Worm (Caenorhabditis elegans): ENCODE data around the gene rsp-8.

rsp-8 gene

ce11 chrIII:11825654-11826053, 564 bp upstream of the rsp-8 start (continued):
- TF ChIP-seq tbx-9 (tag; optimal IDR thresholded peaks at IDR 0.05; ENCODE audit: borderline replicate concordance) (no peak), pha-4 (tag; optimal IDR thresholded peaks at IDR 0.05) (no peak), ama-1 (optimal IDR thresholded peaks at IDR 0.05) (no peak), ama-1 (GFP tag; optimal IDR thresholded peaks at IDR 0.05) (no peak), C06A6.2 (GFP tag; conservative IDR thresholded peaks at IDR 0.05) (no peak), sdz-38 (tag; optimal IDR thresholded peaks at IDR 0.05) (no peak), F39B2.1 (GFP tag; IDR thresholded peaks at IDR 0.05) (no peak), dpl-1 (GFP tag; optimal IDR thresholded peaks at IDR 0.05) (peak; percentile 8), Y56A3A.18 (GFP tag; IDR thresholded peaks at IDR 0.05) (no peak), chd-7 (tag; optimal IDR thresholded peaks at IDR 0.05) (no peak), B0261.1 (tag; optimal IDR thresholded peaks at IDR 0.05) (no peak), rec-8 (tag; optimal IDR thresholded peaks at IDR 0.05) (no peak), rpc-1 (optimal IDR thresholded peaks at IDR 0.05) (no peak), rpc-1 (tag; optimal IDR thresholded peaks at IDR 0.05) (no peak), K12H6.12 (tag; optimal IDR thresholded peaks at IDR 0.05) (peak; percentile 62), snpc-1.3 (tag; optimal IDR thresholded peaks at IDR 0.05; ENCODE audit: insufficient read depth) (no peak), dox-1 (GFP tag; IDR thresholded peaks at IDR 0.05) (peak; percentile 50; the same call in 1 of the 2 replicates), let-526 (GFP tag; IDR thresholded peaks at IDR 0.05) (no peak), tbp1 (GFP tag; optimal IDR thresholded peaks at IDR 0.05) (peak; percentile 46), F57C9.4 (tag; optimal IDR thresholded peaks at IDR 0.05) (no peak), efl-1 (GFP tag; optimal IDR thresholded peaks at IDR 0.05) (peak; percentile 63), ets-4 (GFP tag; optimal IDR thresholded peaks at IDR 0.05) (no peak), ztf-18 (tag; optimal IDR thresholded peaks at IDR 0.05) (no peak), Y67H2A.10 (GFP tag; conservative IDR thresholded peaks at IDR 0.05) (no peak), lin-40 (tag; optimal IDR thresholded peaks at IDR 0.05) (peak; percentile 14), lsy-27 (tag; optimal IDR thresholded peaks at IDR 0.05; ENCODE audit: borderline replicate concordance, insufficient read depth) (no peak), mcd-1 (GFP tag; IDR thresholded peaks at IDR 0.05) (peak; percentile 91), F37B4.10 (GFP tag; IDR thresholded peaks at IDR 0.05) (no peak), pbrm-1 (GFP tag; IDR thresholded peaks at IDR 0.05) (peak; percentile 33; the same call in 1 of the 2 replicates), sptf-2 (GFP tag; optimal IDR thresholded peaks at IDR 0.05) (no peak), F23B12.7 (tag; optimal IDR thresholded peaks at IDR 0.05; ENCODE audit: insufficient read depth) (peak; percentile 72), hlh-12 (tag; optimal IDR thresholded peaks at IDR 0.05) (no peak), snpc-1.1 (tag; optimal IDR thresholded peaks at IDR 0.05; ENCODE audit: insufficient read depth) (no peak), cebp-2 (GFP tag; IDR thresholded peaks at IDR 0.05) (no peak), dpff-1 (tag; optimal IDR thresholded peaks at IDR 0.05) (no peak), fkh-3 (tag; optimal IDR thresholded peaks at IDR 0.05) (no peak), repo-1 (tag; optimal IDR thresholded peaks at IDR 0.05) (no peak), aptf-2 (GFP tag; conservative IDR thresholded peaks at IDR 0.05) (no peak), madf-8 (GFP tag; conservative IDR thresholded peaks at IDR 0.05) (no peak), gei-17 (GFP tag; optimal IDR thresholded peaks at IDR 0.05) (no peak), Y95B8A.8 (GFP tag; IDR thresholded peaks at IDR 0.05) (no peak), athp-1 (tag; optimal IDR thresholded peaks at IDR 0.05) (peak; percentile 78), ceh-27 (GFP tag; optimal IDR thresholded peaks at IDR 0.05) (peak; percentile 55), zfh-2 (GFP tag; conservative IDR thresholded peaks at IDR 0.05) (no peak), nhr-120 (GFP tag; IDR thresholded peaks at IDR 0.05) (no peak), him-1 (tag; optimal IDR thresholded peaks at IDR 0.05) (no peak), hrde-1 (tag; optimal IDR thresholded peaks at IDR 0.05; ENCODE audit: borderline replicate concordance) (no peak), madf-10 (tag; optimal IDR thresholded peaks at IDR 0.05) (no peak), aptf-3 (GFP tag; IDR thresholded peaks at IDR 0.05) (no peak), mes-4 (tag; optimal IDR thresholded peaks at IDR 0.05) (no peak)

Measured in whole organism, young adult.